Worm (Caenorhabditis elegans): ENCODE measurements around the gene ugt-10.

Gene ugt-10

ce11 chrV:4905953-4906352, 6.0 kb upstream of the ugt-10 start, which contains the start of gene ugt-14:
Gene ugt-14 (plus strand): TSS chrV:4906253.
- TF ChIP-seq akir-1 (GFP tag; optimal IDR thresholded peaks at IDR 0.05) (no peak), B0336.3 (GFP tag; IDR thresholded peaks at IDR 0.05) (no peak), T26A5.8 (tag; optimal IDR thresholded peaks at IDR 0.05) (no peak), unc-62 (GFP tag; optimal IDR thresholded peaks at IDR 0.05) (no peak)

- TF ChIP-seq lin-26 (GFP tag; IDR thresholded peaks at IDR 0.05) (no peak), snpc-1.1 (tag; optimal IDR thresholded peaks at IDR 0.05; ENCODE audit: insufficient read depth) (no peak), madf-10 (tag; optimal IDR thresholded peaks at IDR 0.05) (no peak), tlf-1 (GFP tag; optimal IDR thresholded peaks at IDR 0.05) (no peak), lsy-27 (tag; optimal IDR thresholded peaks at IDR 0.05; ENCODE audit: borderline replicate concordance, insufficient read depth) (no peak), dpl-1 (GFP tag; optimal IDR thresholded peaks at IDR 0.05) (no peak), nhr-80 (tag; optimal IDR thresholded peaks at IDR 0.05) (no peak), akir-1 (GFP tag; optimal IDR thresholded peaks at IDR 0.05) (no peak), madf-3 (GFP tag; IDR thresholded peaks at IDR 0.05) (no peak), unc-62 (GFP tag; optimal IDR thresholded peaks at IDR 0.05) (no peak), Y53G8AR.9 (GFP tag; conservative IDR thresholded peaks at IDR 0.05) (no peak), ekl-4 (GFP tag; IDR thresholded peaks at IDR 0.05) (no peak), chd-7 (tag; optimal IDR thresholded peaks at IDR 0.05) (no peak), B0336.3 (GFP tag; IDR thresholded peaks at IDR 0.05) (no peak), attf-6 (GFP tag; IDR thresholded peaks at IDR 0.05) (no peak), nhr-179 (tag; optimal IDR thresholded peaks at IDR 0.05) (no peak)
Observed at ce11 chrV:4903696-4904095, 3.8 kb upstream of the ugt-10 start, which contains the start of gene ugt-8. Gene ugt-8 (plus strand): TSS chrV:4903930.

ce11 chrV:4901074-4901473, 1.2 kb upstream of the ugt-10 start, which contains the start of gene ugt-67:
Gene ugt-67 (plus strand): TSS chrV:4901374.
- TF ChIP-seq attf-3 (GFP tag; conservative IDR thresholded peaks at IDR 0.05) (no peak), Y53F4B.3 (GFP tag; IDR thresholded peaks at IDR 0.05) (no peak), rec-8 (tag; optimal IDR thresholded peaks at IDR 0.05) (no peak), let-526 (GFP tag; IDR thresholded peaks at IDR 0.05) (no peak)

ce11 chrV:4895744-4896143, 4.2 kb downstream of the ugt-10 start, which contains the start of gene ugt-9:
Gene ugt-9 (plus strand): TSS chrV:4896048.
- TF ChIP-seq akir-1 (GFP tag; optimal IDR thresholded peaks at IDR 0.05) (no peak), hlh-26 (GFP tag; conservative IDR thresholded peaks at IDR 0.05) (no peak), lin-54 (GFP tag; optimal IDR thresholded peaks at IDR 0.05) (no peak), tbx-9 (tag; optimal IDR thresholded peaks at IDR 0.05; ENCODE audit: borderline replicate concordance) (no peak), bed-2 (GFP tag; IDR thresholded peaks at IDR 0.05) (no peak), F23B12.7 (tag; optimal IDR thresholded peaks at IDR 0.05; ENCODE audit: insufficient read depth) (no peak), hlh-12 (tag; optimal IDR thresholded peaks at IDR 0.05) (no peak), F10E7.11 (tag; optimal IDR thresholded peaks at IDR 0.05) (no peak), nhr-120 (GFP tag; IDR thresholded peaks at IDR 0.05) (no peak), tbp1 (GFP tag; optimal IDR thresholded peaks at IDR 0.05) (no peak), ets-4 (GFP tag; optimal IDR thresholded peaks at IDR 0.05) (no peak), ceh-79 (tag; optimal IDR thresholded peaks at IDR 0.05) (no peak), K11D2.4 (GFP tag; IDR thresholded peaks at IDR 0.05) (no peak), ekl-4 (GFP tag; IDR thresholded peaks at IDR 0.05) (no peak), cebp-1 (GFP tag; IDR thresholded peaks at IDR 0.05) (no peak), cebp-1 (tag; optimal IDR thresholded peaks at IDR 0.05) (no peak), T07F8.4 (tag; optimal IDR thresholded peaks at IDR 0.05) (no peak), F39B2.1 (GFP tag; IDR thresholded peaks at IDR 0.05) (no peak), die-1 (tag; optimal IDR thresholded peaks at IDR 0.05) (no peak), ztf-26 (tag; optimal IDR thresholded peaks at IDR 0.05) (no peak)

Data from whole organism, young adult.